Fruit fly (Drosophila melanogaster) whole organism, pupa: ENCODE measurements around the gene CG5800.

ENCODE experiments used
- CG10348 ChIP-seq: fragments of 200-800 bp; sonication (Bioruptor generic); IDR thresholded peaks from 2 replicates; pipeline ENCODE4 v1.3.6; 2022; ENCODE audit warnings: missing biosample characterization, missing genetic modification characterization
- CG12605 ChIP-seq: fragments of 200-800 bp; sonication (Bioruptor generic); IDR thresholded peaks from 2 replicates; pipeline ENCODE4 v1.3.6; 2022; ENCODE audit warnings: missing biosample characterization, missing genetic modification characterization
- CG13204 ChIP-seq: fragments of 200-800 bp; sonication (Bioruptor generic); optimal IDR thresholded peaks from 2 replicates; lab custom pipeline; 2018; ENCODE audit warnings: missing biosample characterization, mild to moderate bottlenecking, missing genetic modification characterization, moderate library complexity
- CG14655 ChIP-seq: fragments of 200-800 bp; sonication (Bioruptor generic); optimal IDR thresholded peaks from 3 replicates; lab custom pipeline; 2017; ENCODE audit warnings: mild to moderate bottlenecking, missing biosample characterization, missing genetic modification reagents, missing genetic modification characterization
- CG15710 ChIP-seq: fragments of 200-800 bp; sonication (Bioruptor generic); optimal IDR thresholded peaks from 2 replicates; lab custom pipeline; 2018; ENCODE audit warnings: missing biosample characterization, mild to moderate bottlenecking, missing genetic modification characterization, moderate library complexity
- CG17806 ChIP-seq: fragments of 200-800 bp; sonication (Bioruptor generic); optimal IDR thresholded peaks from 2 replicates; lab custom pipeline; 2018; ENCODE audit warnings: missing biosample characterization, mild to moderate bottlenecking, missing genetic modification characterization, moderate library complexity
- CG32121 ChIP-seq: fragments of 200-800 bp; sonication (Bioruptor generic); IDR thresholded peaks from 2 replicates; pipeline ENCODE4 v1.3.6; 2022; ENCODE audit warnings: missing biosample characterization, missing genetic modification characterization
- CG34367 ChIP-seq: fragments of 200-800 bp; sonication (Bioruptor generic); optimal IDR thresholded peaks from 2 replicates; lab custom pipeline; 2018; ENCODE audit warnings: missing biosample characterization, mild to moderate bottlenecking, missing genetic modification characterization
- CG4496 ChIP-seq: fragments of 200-800 bp; sonication (Bioruptor generic); IDR thresholded peaks from 3 replicates; pipeline ENCODE4 v1.3.6; 2022; ENCODE audit warnings: missing biosample characterization, missing genetic modification characterization
- CG8159 ChIP-seq: fragments of 200-800 bp; sonication (Bioruptor generic); optimal IDR thresholded peaks from 3 replicates; lab custom pipeline; 2018; ENCODE audit warnings: missing biosample characterization, mild to moderate bottlenecking, missing genetic modification characterization, moderate library complexity
- CG8301 ChIP-seq: fragments of 200-800 bp; sonication (Bioruptor generic); optimal IDR thresholded peaks from 2 replicates; lab custom pipeline; 2018; ENCODE audit warnings: missing biosample characterization, mild to moderate bottlenecking, missing genetic modification characterization
- CG9948 ChIP-seq: fragments of 200-800 bp; sonication (Bioruptor generic); optimal IDR thresholded peaks from 2 replicates; lab custom pipeline; 2018; ENCODE audit warnings: missing biosample characterization, mild to moderate bottlenecking, missing genetic modification characterization, moderate library complexity
- D1 ChIP-seq: fragments of 200-800 bp; sonication (Bioruptor generic); optimal IDR thresholded peaks from 2 replicates; lab custom pipeline; 2018; ENCODE audit warnings: missing biosample characterization, mild to moderate bottlenecking, missing genetic modification characterization, moderate library complexity
- EcR ChIP-seq: fragments of 200-800 bp; sonication (Bioruptor generic); optimal IDR thresholded peaks from 3 replicates; lab custom pipeline; 2019; ENCODE audit warnings: missing biosample characterization, missing genetic modification characterization, mild to moderate bottlenecking, moderate library complexity, missing genetic modification reagents
- Ets98B ChIP-seq: fragments of 200-800 bp; sonication (Bioruptor generic); IDR thresholded peaks from 2 replicates; pipeline ENCODE4 v1.3.6; 2022; ENCODE audit warnings: missing biosample characterization, missing genetic modification characterization
- Pif1A ChIP-seq: fragments of 200-800 bp; sonication (Bioruptor generic); optimal IDR thresholded peaks from 3 replicates; lab custom pipeline; 2016; ENCODE audit warnings: missing biosample characterization, missing genetic modification characterization
- Pif1B ChIP-seq: fragments of 200-800 bp; sonication (Bioruptor generic); optimal IDR thresholded peaks from 3 replicates; lab custom pipeline; 2016; ENCODE audit warnings: missing biosample characterization, missing genetic modification characterization
- Snoo ChIP-seq: fragments of 200-800 bp; sonication (Bioruptor generic); optimal IDR thresholded peaks from 3 replicates; lab custom pipeline; 2017; ENCODE audit warnings: missing biosample characterization, mild to moderate bottlenecking, missing genetic modification characterization, inconsistent platforms
- fd96Ca ChIP-seq: fragments of 200-800 bp; sonication (Bioruptor generic); IDR thresholded peaks from 3 replicates; pipeline ENCODE4 v1.3.6; 2022; ENCODE audit warnings: missing biosample characterization, missing genetic modification characterization
- gl ChIP-seq: fragments of 200-800 bp; sonication (Bioruptor generic); optimal IDR thresholded peaks from 2 replicates; lab custom pipeline; 2018; ENCODE audit warnings: missing biosample characterization, mild to moderate bottlenecking, missing genetic modification characterization
- rn ChIP-seq: fragments of 200-800 bp; sonication (Bioruptor generic); IDR thresholded peaks from 2 replicates; pipeline ENCODE4 v1.3.6; 2022; ENCODE audit warnings: missing biosample characterization, missing genetic modification characterization

The CG5800 gene

dm6 chrX:17597622-17598021 is 38.5 kb upstream of the CG5800 start:
- TF ChIP-seq CG9948 (no peak), CG32121 (no peak), D1 (tag; lab: Kevin White, UChicago) (no peak), gl (tag; lab: Kevin White, UChicago) (no peak), CG10348 (GFP tag; lab: Robert Waterston, UW) (no peak), fd96Ca (GFP tag; lab: Robert Waterston, UW) (no peak), CG17806 (tag; lab: Kevin White, UChicago) (no peak), CG15710 (tag; lab: Kevin White, UChicago) (no peak), CG12605 (GFP tag; lab: Robert Waterston, UW) (no peak), EcR (no peak), Snoo (tag; lab: Kevin White, UChicago) (no peak), CG14655 (GFP tag; lab: Kevin White, UChicago) (no peak), Pif1B (GFP tag; lab: Kevin White, UChicago) (no peak), Pif1A (GFP tag; lab: Kevin White, UChicago) (no peak), Ets98B (GFP tag; lab: Robert Waterston, UW) (no peak), CG4496 (GFP tag; lab: Robert Waterston, UW) (no peak)

- no peak for TF ChIP-seq D1 (tag; lab: Kevin White, UChicago)
- TF ChIP-seq fd96Ca (GFP tag; lab: Robert Waterston, UW), result peak; percentile 75
- TF ChIP-seq CG10348 (GFP tag; lab: Robert Waterston, UW), result no peak
- TF ChIP-seq Ets98B (GFP tag; lab: Robert Waterston, UW), result peak; percentile 68
- peak; percentile 30 for TF ChIP-seq Pif1B (GFP tag; lab: Kevin White, UChicago)
- peak; percentile 56 for TF ChIP-seq Pif1A (GFP tag; lab: Kevin White, UChicago)
- TF ChIP-seq CG34367 (tag; lab: Kevin White, UChicago), result peak; percentile 24
- TF ChIP-seq CG9948, result peak; percentile 14
- TF ChIP-seq CG15710 (tag; lab: Kevin White, UChicago), result peak; percentile 20
- no peak for TF ChIP-seq CG14655 (GFP tag; lab: Kevin White, UChicago)
- peak; percentile 26; the same call in 1 of the 2 replicates for TF ChIP-seq rn
- peak; percentile 25 for TF ChIP-seq Snoo (tag; lab: Kevin White, UChicago)
- TF ChIP-seq CG8301, result peak; percentile 33
- no peak for TF ChIP-seq EcR
- no peak for TF ChIP-seq gl (tag; lab: Kevin White, UChicago)
- peak; percentile 3 for TF ChIP-seq CG17806 (tag; lab: Kevin White, UChicago)
- no peak for TF ChIP-seq CG13204 (GFP tag; lab: Kevin White, UChicago)
- TF ChIP-seq CG4496 (GFP tag; lab: Robert Waterston, UW), result peak; percentile 74; the same call in 2 of the 3 replicates
- peak; percentile 72 for TF ChIP-seq CG32121
- peak; percentile 38 for TF ChIP-seq CG8159 (tag; lab: Kevin White, UChicago)
- TF ChIP-seq CG12605 (GFP tag; lab: Robert Waterston, UW), result no peak
- TF ChIP-seq, all 21 proteins: peak for 14
Observed at dm6 chrX:17599330-17599729, 36.8 kb upstream of the CG5800 start, which contains the start of gene X11L. Gene X11L (plus strand): TSS chrX:17599608.

- no peak for TF ChIP-seq fd96Ca (GFP tag; lab: Robert Waterston, UW)
- TF ChIP-seq CG10348 (GFP tag; lab: Robert Waterston, UW), result no peak
- TF ChIP-seq Pif1B (GFP tag; lab: Kevin White, UChicago), result no peak
- no peak for TF ChIP-seq CG17806 (tag; lab: Kevin White, UChicago)
- TF ChIP-seq Pif1A (GFP tag; lab: Kevin White, UChicago), result no peak
- no peak for TF ChIP-seq CG9948
- no peak for TF ChIP-seq D1 (tag; lab: Kevin White, UChicago)
- TF ChIP-seq CG8301, result no peak
- no peak for TF ChIP-seq CG12605 (GFP tag; lab: Robert Waterston, UW)
- no peak for TF ChIP-seq Snoo (tag; lab: Kevin White, UChicago)
- no peak for TF ChIP-seq CG8159 (tag; lab: Kevin White, UChicago)
- TF ChIP-seq CG14655 (GFP tag; lab: Kevin White, UChicago), result no peak
- no peak for TF ChIP-seq CG34367 (tag; lab: Kevin White, UChicago)
Observed at dm6 chrX:17602466-17602865, 33.6 kb upstream of the CG5800 start.

- TF ChIP-seq CG15710 (tag; lab: Kevin White, UChicago) (no peak), CG12605 (GFP tag; lab: Robert Waterston, UW) (no peak), CG8301 (no peak), Pif1B (GFP tag; lab: Kevin White, UChicago) (no peak), D1 (tag; lab: Kevin White, UChicago) (no peak), Pif1A (GFP tag; lab: Kevin White, UChicago) (no peak), CG17806 (tag; lab: Kevin White, UChicago) (no peak), CG34367 (tag; lab: Kevin White, UChicago) (no peak), CG4496 (GFP tag; lab: Robert Waterston, UW) (no peak), fd96Ca (GFP tag; lab: Robert Waterston, UW) (no peak), EcR (no peak), CG9948 (no peak), CG13204 (GFP tag; lab: Kevin White, UChicago) (no peak), Ets98B (GFP tag; lab: Robert Waterston, UW) (no peak), Snoo (tag; lab: Kevin White, UChicago) (no peak), CG8159 (tag; lab: Kevin White, UChicago) (no peak), CG32121 (no peak), gl (tag; lab: Kevin White, UChicago) (no peak), CG10348 (GFP tag; lab: Robert Waterston, UW) (no peak)
Observed at dm6 chrX:17611455-17611854, 24.6 kb upstream of the CG5800 start.

- TF ChIP-seq EcR (no peak), CG12605 (GFP tag; lab: Robert Waterston, UW) (no peak), CG13204 (GFP tag; lab: Kevin White, UChicago) (no peak), D1 (tag; lab: Kevin White, UChicago) (no peak), Pif1A (GFP tag; lab: Kevin White, UChicago) (no peak), gl (tag; lab: Kevin White, UChicago) (no peak), CG32121 (no peak), CG15710 (tag; lab: Kevin White, UChicago) (no peak), CG17806 (tag; lab: Kevin White, UChicago) (no peak), rn (no peak)
Observed at dm6 chrX:17622187-17622586, 13.9 kb upstream of the CG5800 start.
